Worm (Caenorhabditis elegans) whole organism, L2 larva: ENCODE results near the gene tsp-14.

ENCODE experiments used
- C34F6.9 ChIP-seq: fragments of 150-350 bp; optimal IDR thresholded peaks from 2 replicates; lab custom pipeline; 2014; ENCODE audit warnings: missing biosample characterization, missing genetic modification characterization
- F13H6.1 ChIP-seq: sonication (generic microtip); optimal IDR thresholded peaks from 2 replicates; lab custom pipeline; 2016; ENCODE audit warnings: missing genetic modification characterization, missing compliant biosample characterization
- R02D3.7 ChIP-seq: fragments of 150-350 bp; optimal IDR thresholded peaks from 2 replicates; lab custom pipeline; 2014; ENCODE audit warnings: missing biosample characterization, missing genetic modification characterization
- Y55F3AM.14 ChIP-seq: fragments of 200-800 bp; sonication (Bioruptor generic); optimal IDR thresholded peaks from 2 replicates; lab custom pipeline; 2018; ENCODE audit warnings: mild to moderate bottlenecking, missing genetic modification characterization, missing compliant biosample characterization
- alr-1 ChIP-seq: fragments of 150-350 bp; optimal IDR thresholded peaks from 2 replicates; lab custom pipeline; 2014; ENCODE audit warnings: missing biosample characterization, missing genetic modification characterization
- aly-2 ChIP-seq: fragments of 150-350 bp; optimal IDR thresholded peaks from 2 replicates; lab custom pipeline; 2014; ENCODE audit warnings: missing biosample characterization, missing genetic modification characterization
- ama-1 ChIP-seq: fragments of 150-350 bp; optimal IDR thresholded peaks from 2 replicates; lab custom pipeline; 2018; ENCODE audit warnings: inconsistent platforms
- blmp-1 ChIP-seq: sonication (generic microtip); optimal IDR thresholded peaks from 2 replicates; lab custom pipeline; 2017; ENCODE audit warnings: missing genetic modification characterization, mild to moderate bottlenecking, missing compliant biosample characterization, antibody characterized with exemption, moderate library complexity; ENCODE audit not compliant: insufficient read depth
- ceh-16 ChIP-seq: fragments of 150-350 bp; optimal IDR thresholded peaks from 2 replicates; lab custom pipeline; 2014; ENCODE audit warnings: missing biosample characterization, missing genetic modification characterization
- crh-2 ChIP-seq: sonication (generic microtip); optimal IDR thresholded peaks from 2 replicates; lab custom pipeline; 2017; ENCODE audit warnings: missing biosample characterization, missing genetic modification characterization
- dmd-4 ChIP-seq: sonication (generic microtip); optimal IDR thresholded peaks from 2 replicates; lab custom pipeline; 2017; ENCODE audit warnings: missing biosample characterization, missing genetic modification characterization
- egl-27 ChIP-seq: sonication (generic microtip); optimal IDR thresholded peaks from 3 replicates; lab custom pipeline; 2017; ENCODE audit warnings: missing biosample characterization, missing genetic modification reagents, missing genetic modification characterization
- elt-3 ChIP-seq: sonication (generic microtip); optimal IDR thresholded peaks from 2 replicates; lab custom pipeline; 2017; ENCODE audit warnings: missing biosample characterization, missing genetic modification characterization
- fos-1 ChIP-seq: fragments of 150-350 bp; optimal IDR thresholded peaks from 2 replicates; lab custom pipeline; 2014; ENCODE audit warnings: missing biosample characterization, missing genetic modification characterization
- gmeb-1 ChIP-seq: fragments of 150-350 bp; optimal IDR thresholded peaks from 2 replicates; lab custom pipeline; 2014; ENCODE audit warnings: missing biosample characterization, missing genetic modification characterization
- lin-13 ChIP-seq: fragments of 150-350 bp; optimal IDR thresholded peaks from 2 replicates; lab custom pipeline; 2014; ENCODE audit warnings: missing biosample characterization, missing genetic modification reagents, missing genetic modification characterization
- lin-39 ChIP-seq: fragments of 150-350 bp; optimal IDR thresholded peaks from 2 replicates; lab custom pipeline; 2014; ENCODE audit warnings: missing biosample characterization, missing genetic modification reagents, missing genetic modification characterization
- lsy-2 ChIP-seq, 2 experiments: fragments of 150-350 bp in 1 of 2; sonication (generic microtip) in 1 of 2; optimal IDR thresholded peaks; 2 replicates each; lab custom pipeline; 2014 to 2017; ENCODE audit warnings: missing biosample characterization in 2 of 2, missing genetic modification characterization in 2 of 2
- mbf-1 ChIP-seq: sonication (generic microtip); optimal IDR thresholded peaks from 2 replicates; lab custom pipeline; 2017; ENCODE audit warnings: missing biosample characterization, missing genetic modification characterization
- mdl-1 ChIP-seq, 2 experiments: fragments of 150-350 bp in 1 of 2; sonication (generic microtip) in 1 of 2; optimal IDR thresholded peaks; 2 replicates each; lab custom pipeline; 2017; ENCODE audit warnings: missing biosample characterization in 2 of 2, missing genetic modification characterization in 2 of 2
- nhr-10 ChIP-seq: sonication (generic microtip); optimal IDR thresholded peaks from 2 replicates; lab custom pipeline; 2017; ENCODE audit warnings: missing biosample characterization, missing genetic modification characterization
- nhr-11 ChIP-seq: fragments of 150-350 bp; optimal IDR thresholded peaks from 2 replicates; lab custom pipeline; 2014; ENCODE audit warnings: missing biosample characterization, missing genetic modification characterization
- nhr-12 ChIP-seq: fragments of 150-350 bp; optimal IDR thresholded peaks from 2 replicates; lab custom pipeline; 2014; ENCODE audit warnings: missing biosample characterization, missing genetic modification characterization
- nhr-129 ChIP-seq: fragments of 150-350 bp; optimal IDR thresholded peaks from 2 replicates; lab custom pipeline; 2014; ENCODE audit warnings: missing biosample characterization, missing genetic modification characterization
- nhr-21 ChIP-seq: fragments of 150-350 bp; optimal IDR thresholded peaks from 2 replicates; lab custom pipeline; 2014; ENCODE audit warnings: missing biosample characterization, missing genetic modification characterization
- nhr-237 ChIP-seq: fragments of 150-350 bp; optimal IDR thresholded peaks from 2 replicates; lab custom pipeline; 2014; ENCODE audit warnings: missing biosample characterization, missing genetic modification characterization
- nhr-25 ChIP-seq: fragments of 150-350 bp; sonication (generic microtip); optimal IDR thresholded peaks from 3 replicates; lab custom pipeline; 2014; ENCODE audit warnings: missing biosample characterization, missing genetic modification characterization
- nhr-77 ChIP-seq: fragments of 150-350 bp; optimal IDR thresholded peaks from 2 replicates; lab custom pipeline; 2014; ENCODE audit warnings: missing biosample characterization, missing genetic modification characterization
- sem-4 ChIP-seq: fragments of 150-350 bp; optimal IDR thresholded peaks from 2 replicates; lab custom pipeline; 2014; ENCODE audit warnings: missing biosample characterization, missing genetic modification reagents, missing genetic modification characterization
- skn-1 ChIP-seq: sonication (generic microtip); optimal IDR thresholded peaks from 2 replicates; lab custom pipeline; 2017; ENCODE audit warnings: missing biosample characterization, missing genetic modification characterization
- sma-3 ChIP-seq: sonication (generic microtip); optimal IDR thresholded peaks from 2 replicates; lab custom pipeline; 2016; ENCODE audit warnings: missing genetic modification reagents, missing genetic modification characterization, missing compliant biosample characterization
- sma-9 ChIP-seq, 2 experiments: fragments of 150-350 bp in 1 of 2; sonication (generic microtip) in 1 of 2; optimal IDR thresholded peaks; 2 replicates each; lab custom pipeline; 2014 to 2016; ENCODE audit warnings: missing genetic modification characterization in 2 of 2, mild to moderate bottlenecking in 1 of 2, missing biosample characterization in 1 of 2, missing compliant biosample characterization in 1 of 2, missing genetic modification reagents in 1 of 2, moderate library complexity in 1 of 2
- snpc-4 ChIP-seq: fragments of 150-350 bp; optimal IDR thresholded peaks from 2 replicates; lab custom pipeline; 2014; ENCODE audit warnings: missing biosample characterization, missing genetic modification characterization
- unc-39 ChIP-seq: fragments of 150-350 bp; optimal IDR thresholded peaks from 2 replicates; lab custom pipeline; 2014; ENCODE audit warnings: missing biosample characterization, missing genetic modification characterization
- unc-55 ChIP-seq: fragments of 150-350 bp; sonication (generic microtip); optimal IDR thresholded peaks from 3 replicates; lab custom pipeline; 2014; ENCODE audit warnings: missing biosample characterization, missing genetic modification reagents, missing genetic modification characterization
- unc-62 ChIP-seq: fragments of 150-350 bp; optimal IDR thresholded peaks from 2 replicates; lab custom pipeline; 2014; ENCODE audit warnings: missing biosample characterization, missing genetic modification reagents, missing genetic modification characterization
- zag-1 ChIP-seq: fragments of 150-350 bp; optimal IDR thresholded peaks from 2 replicates; lab custom pipeline; 2014; ENCODE audit warnings: missing biosample characterization, missing genetic modification characterization
- ztf-11 ChIP-seq: sonication (generic microtip); optimal IDR thresholded peaks from 2 replicates; lab custom pipeline; 2017; ENCODE audit warnings: missing biosample characterization, missing genetic modification characterization

tsp-14 gene

ce11 chrX:4899623-4900022 is 22.9 kb upstream of the tsp-14 start:
- TF ChIP-seq zag-1 (no peak), nhr-12 (tag; lab: Kevin White, UChicago) (no peak), unc-55 (GFP tag; lab: Kevin White, UChicago) (peak; percentile 12), aly-2 (tag; lab: Kevin White, UChicago) (no peak), C34F6.9 (tag; lab: Kevin White, UChicago) (peak; percentile 17), gmeb-1 (tag; lab: Kevin White, UChicago) (no peak), dmd-4 (tag; lab: Kevin White, UChicago) (no peak), alr-1 (tag; lab: Kevin White, UChicago) (no peak), Y55F3AM.14 (peak; percentile 69), F13H6.1 (peak; percentile 58), sma-9 (GFP tag; optimal IDR thresholded peaks at IDR 0.05; lab: Kevin White, UChicago) (peak; percentile 43), sma-9 (tag; optimal IDR thresholded peaks at IDR 0.05; lab: Kevin White, UChicago) (no peak)
- TF ChIP-seq, all 48 proteins: peak for 5

DNA sequence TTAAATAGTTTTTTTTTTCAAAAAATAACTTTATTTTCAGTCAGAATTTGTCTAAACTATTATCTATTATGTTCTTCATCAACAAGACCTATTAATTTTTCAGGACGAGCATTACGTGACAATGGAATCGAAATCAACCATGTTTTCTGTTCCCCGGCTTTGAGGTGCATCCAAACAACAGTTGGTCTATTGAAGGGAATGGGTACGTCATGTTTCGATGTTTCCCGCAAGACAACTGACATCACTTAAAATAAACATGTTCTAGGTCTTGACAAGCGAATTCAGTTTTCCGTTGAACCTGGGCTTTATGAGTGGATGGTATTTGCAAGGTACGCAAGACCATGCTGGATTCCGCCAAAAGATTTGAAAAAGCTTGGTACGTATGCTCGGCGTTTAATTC is 18.5 kb upstream of the tsp-14 start:
- peak; percentile 56 for TF ChIP-seq nhr-129 (tag; lab: Kevin White, UChicago)
- peak; percentile 3 for TF ChIP-seq sma-9 (GFP tag; optimal IDR thresholded peaks at IDR 0.05; lab: Kevin White, UChicago)
- TF ChIP-seq sma-9 (tag; optimal IDR thresholded peaks at IDR 0.05; lab: Kevin White, UChicago) = no peak
- no peak for TF ChIP-seq Y55F3AM.14
- no peak for TF ChIP-seq dmd-4 (tag; lab: Kevin White, UChicago)
- peak; percentile 43 for TF ChIP-seq F13H6.1
- TF ChIP-seq unc-39 = no peak
- TF ChIP-seq, all 48 proteins: peak for 3

ce11 chrX:4893623-4894105 is 16.9 kb upstream of the tsp-14 start, which contains the start of gene T07F12.1:
T07F12.1 (plus strand) TSS chrX:4894055.
- no peak for TF ChIP-seq lin-13 (GFP tag; lab: Kevin White, UChicago)
- no peak for TF ChIP-seq mbf-1 (tag; lab: Kevin White, UChicago)
- TF ChIP-seq crh-2 (tag; lab: Kevin White, UChicago) = no peak
- no peak for TF ChIP-seq nhr-77 (tag; lab: Kevin White, UChicago)
- no peak for TF ChIP-seq ama-1 (lab: Kevin White, UChicago)
- no peak for TF ChIP-seq unc-62 (GFP tag; lab: Kevin White, UChicago)
- TF ChIP-seq mdl-1 (tag; optimal IDR thresholded peaks at IDR 0.05; lab: Kevin White, UChicago) = no peak
- TF ChIP-seq sma-3 (GFP tag; lab: Kevin White, UChicago) = peak; percentile 38
- no peak for TF ChIP-seq aly-2 (tag; lab: Kevin White, UChicago)
- TF ChIP-seq snpc-4 (tag; lab: Kevin White, UChicago) = no peak
- TF ChIP-seq elt-3 (tag; lab: Kevin White, UChicago) = no peak
- no peak for TF ChIP-seq nhr-237 (tag; lab: Kevin White, UChicago)
- TF ChIP-seq fos-1 (tag; lab: Kevin White, UChicago) = peak; percentile 24
- no peak for TF ChIP-seq nhr-21 (tag; lab: Kevin White, UChicago)
- peak in 1 of 2 experiments; percentile 12 for TF ChIP-seq lsy-2 (tag; optimal IDR thresholded peaks at IDR 0.05; lab: Kevin White, UChicago)
- TF ChIP-seq unc-39 = no peak
- TF ChIP-seq sem-4 (tag; lab: Kevin White, UChicago) = no peak
- TF ChIP-seq nhr-10 (tag; lab: Kevin White, UChicago) = no peak
- TF ChIP-seq R02D3.7 (tag; lab: Kevin White, UChicago) = no peak
- TF ChIP-seq nhr-11 = no peak
- peak; percentile 58 for TF ChIP-seq nhr-25 (tag; lab: Kevin White, UChicago)
- TF ChIP-seq blmp-1 (tag; lab: Kevin White, UChicago) = peak; percentile 72
- no peak for TF ChIP-seq skn-1
- no peak for TF ChIP-seq egl-27 (tag; lab: Kevin White, UChicago)
- TF ChIP-seq gmeb-1 (tag; lab: Kevin White, UChicago) = peak; percentile 32
- TF ChIP-seq sma-9 (GFP tag; optimal IDR thresholded peaks at IDR 0.05; lab: Kevin White, UChicago) = peak; percentile 19
- TF ChIP-seq sma-9 (tag; optimal IDR thresholded peaks at IDR 0.05; lab: Kevin White, UChicago) = no peak
- TF ChIP-seq, all 48 proteins: peak for 7

DNA sequence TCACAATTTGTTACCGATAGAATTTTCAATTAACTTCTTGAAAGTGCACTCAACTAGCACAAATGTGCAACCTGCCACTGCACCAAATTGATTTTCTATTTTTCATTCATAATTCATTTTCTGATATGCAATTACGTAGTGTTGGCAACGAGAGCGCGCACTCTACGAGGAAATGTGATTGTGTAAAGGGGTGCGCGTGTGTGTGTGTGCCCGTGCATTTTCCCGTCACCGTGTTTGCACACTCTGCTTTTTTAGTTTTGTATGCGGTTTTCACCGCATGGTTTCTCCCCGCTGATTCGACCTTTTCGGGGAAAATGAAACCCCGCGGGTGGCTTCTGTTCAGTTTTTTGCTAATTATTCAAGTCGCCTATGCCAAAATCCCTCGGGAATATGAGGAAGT is 13.4 kb upstream of the tsp-14 start, which contains the start of gene T07F12.2:
T07F12.2 (plus strand) TSS at position 87 of the 400 bp plus-strand sequence.
- TF ChIP-seq unc-39 (no peak), lin-39 (tag; lab: Kevin White, UChicago) (no peak), sma-9 (GFP tag; optimal IDR thresholded peaks at IDR 0.05; lab: Kevin White, UChicago) (peak; percentile 39), sma-9 (tag; optimal IDR thresholded peaks at IDR 0.05; lab: Kevin White, UChicago) (no peak), ceh-16 (tag; lab: Kevin White, UChicago) (peak; percentile 4), Y55F3AM.14 (no peak), nhr-10 (tag; lab: Kevin White, UChicago) (no peak), nhr-129 (tag; lab: Kevin White, UChicago) (peak; percentile 20), ztf-11 (no peak), F13H6.1 (peak; percentile 3), lin-13 (GFP tag; lab: Kevin White, UChicago) (no peak), zag-1 (no peak), crh-2 (tag; lab: Kevin White, UChicago) (peak; percentile 0), aly-2 (tag; lab: Kevin White, UChicago) (no peak), gmeb-1 (tag; lab: Kevin White, UChicago) (peak; percentile 10), alr-1 (tag; lab: Kevin White, UChicago) (no peak), unc-55 (GFP tag; lab: Kevin White, UChicago) (peak; percentile 30), lsy-2 (tag; optimal IDR thresholded peaks at IDR 0.05; lab: Kevin White, UChicago) (peak in 1 of 2 experiments; percentile 38)
